Worm (Caenorhabditis elegans) whole organism, dauer: ENCODE results near the gene T09B9.4.

Experiments
- unc-62 ChIP-seq: sonication (generic microtip); optimal IDR thresholded peaks from 2 replicates; lab custom pipeline; 2017; ENCODE audit warnings: missing biosample characterization, missing genetic modification reagents, missing genetic modification characterization

T09B9.4 gene

DNA sequence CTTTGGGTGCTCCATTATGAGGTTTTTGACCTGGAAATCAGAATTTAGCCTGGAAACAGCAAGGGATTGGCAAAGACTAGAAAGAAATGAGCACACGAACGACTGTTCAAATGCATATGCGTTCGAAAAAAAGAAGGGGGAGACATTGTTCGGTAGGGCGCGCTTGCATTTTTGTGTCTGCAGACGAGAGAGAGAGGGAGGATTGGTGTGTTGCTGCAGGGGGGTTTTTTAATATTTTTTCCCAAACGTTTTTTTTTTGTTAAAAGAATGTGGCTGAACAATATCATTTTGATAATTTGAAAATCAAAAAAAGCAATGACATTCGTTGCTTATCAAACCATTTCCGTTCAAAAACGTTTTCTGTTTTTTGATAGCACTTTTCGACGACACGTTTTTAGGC is at the start of gene T09B9.4:
Gene T09B9.4 (minus strand): TSS at position 30 of the 400 bp plus-strand sequence.
- TF ChIP-seq unc-62 (GFP tag; lab: Kevin White, UChicago), result no peak

DNA sequence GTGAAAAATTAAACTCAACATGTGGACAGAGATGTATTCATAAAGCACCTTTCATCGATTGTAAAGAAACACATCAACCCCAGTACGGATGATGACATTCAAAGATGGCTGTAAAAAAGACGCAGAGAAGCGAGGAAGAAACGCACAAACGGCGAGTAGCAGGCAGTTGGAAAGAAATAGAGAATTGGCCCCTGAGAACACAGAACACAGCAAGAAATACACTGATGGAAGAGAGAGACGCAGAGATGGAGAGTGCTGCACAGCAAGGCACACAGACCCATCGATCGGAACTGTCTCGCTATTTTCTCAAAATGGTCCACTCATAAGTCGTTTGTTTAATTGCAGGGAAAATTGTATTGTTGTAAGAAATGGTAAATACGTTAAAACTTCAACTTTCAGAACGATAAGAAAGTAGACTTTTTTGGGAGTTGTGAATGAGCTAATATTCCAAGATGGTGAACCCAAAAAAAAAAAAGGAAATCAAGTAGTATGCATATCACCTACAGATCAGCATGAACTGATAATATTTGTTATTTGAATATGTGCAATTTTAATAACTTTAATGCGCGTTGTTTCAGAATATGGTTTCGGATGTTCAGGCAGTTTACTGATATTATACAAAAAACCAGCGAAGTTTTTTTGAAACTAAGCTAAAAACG is 48.6 kb upstream of the T09B9.4 start:
- TF ChIP-seq unc-62 (GFP tag; lab: Kevin White, UChicago), result no peak

DNA sequence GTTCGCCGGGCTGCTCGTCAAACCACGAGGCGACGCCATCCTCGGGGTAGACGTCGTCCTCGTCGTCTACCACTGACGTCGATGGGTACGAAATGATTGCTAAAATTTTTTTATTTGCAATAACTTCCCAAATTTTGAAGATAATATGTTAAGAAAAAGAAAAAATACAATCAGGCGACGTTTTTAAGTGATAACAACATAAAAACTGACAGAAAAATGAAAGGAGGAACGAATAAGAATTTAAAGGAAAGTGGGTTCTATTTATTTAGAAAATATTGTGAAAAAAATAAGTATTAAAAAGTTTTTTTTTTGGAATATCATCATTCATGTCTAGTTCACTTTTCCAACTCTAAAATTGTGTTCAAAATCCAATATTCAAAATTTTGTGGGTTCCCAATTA is 48.0 kb upstream of the T09B9.4 start, which contains the start of gene dpy-22:
Gene dpy-22 (minus strand): TSS at position 101 of the 400 bp plus-strand sequence.
- TF ChIP-seq unc-62 (GFP tag; lab: Kevin White, UChicago), result no peak

DNA sequence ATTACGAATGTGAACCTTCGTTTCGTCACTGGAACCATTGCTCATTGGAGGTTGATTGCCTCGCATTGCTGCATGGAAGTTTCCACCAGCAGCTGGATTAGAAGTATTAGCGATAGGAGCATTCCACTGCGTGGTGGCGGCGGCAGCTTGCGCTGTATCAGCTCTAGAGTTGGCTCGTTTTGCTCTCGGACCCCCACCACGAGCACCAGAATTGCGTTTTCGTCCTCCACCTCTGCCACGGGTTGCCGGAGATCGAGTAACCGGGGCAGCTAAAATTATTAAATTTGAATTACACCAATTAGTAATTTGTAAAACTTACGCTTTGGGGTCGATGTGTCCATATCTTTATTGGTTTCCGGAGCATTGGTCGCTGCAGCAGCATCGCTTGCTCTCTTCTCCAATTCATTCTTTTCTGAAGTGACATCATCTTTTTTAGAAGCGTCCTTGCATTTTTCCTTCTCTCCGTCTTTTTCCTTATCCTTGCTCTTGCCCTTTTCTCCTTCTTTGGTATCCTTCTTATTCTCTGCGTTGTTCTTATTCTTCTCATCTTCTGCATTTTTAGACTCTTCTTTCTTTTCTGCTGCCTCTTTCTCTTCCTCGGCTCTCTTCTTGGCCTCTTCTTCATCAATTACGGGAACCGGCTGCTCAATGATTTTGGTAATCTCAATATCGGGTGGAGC is 40.1 kb upstream of the T09B9.4 start:
- TF ChIP-seq unc-62 (GFP tag; lab: Kevin White, UChicago), result no peak

DNA sequence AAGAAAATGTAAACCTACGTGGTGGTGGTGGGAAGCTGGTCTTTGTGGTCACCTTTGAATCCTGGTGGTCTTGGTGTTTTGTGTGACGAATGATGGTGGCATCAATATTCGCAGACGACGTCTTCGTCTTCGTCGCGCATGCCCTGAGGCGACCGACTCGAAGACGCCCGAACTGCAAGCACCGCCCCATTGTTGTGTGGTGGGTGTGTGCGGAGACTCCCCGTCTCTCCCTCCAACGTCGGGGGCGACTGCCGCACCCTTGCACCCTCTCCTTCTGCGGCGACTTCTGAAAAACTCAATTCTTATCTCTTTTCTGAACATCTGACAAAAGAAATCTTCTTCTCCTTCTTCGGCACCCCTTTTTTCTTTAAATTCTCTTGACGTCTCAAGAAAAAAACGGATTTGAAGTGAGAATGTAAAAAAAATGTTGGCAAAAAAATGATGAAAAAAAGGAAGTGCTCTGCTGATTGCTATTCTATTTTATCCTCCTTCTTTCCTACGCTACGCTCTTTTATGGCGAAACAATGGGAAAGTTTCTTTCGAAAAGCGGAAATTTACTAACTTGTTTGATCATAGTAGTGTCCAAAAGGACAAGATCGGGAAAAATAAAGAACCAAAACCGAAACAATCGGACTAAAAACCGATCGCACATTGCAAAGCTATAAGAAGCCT is 33.4 kb upstream of the T09B9.4 start, which contains the start of gene lgc-47:
Gene lgc-47 (minus strand): TSS at position 286 of the 672 bp plus-strand sequence.
- TF ChIP-seq unc-62 (GFP tag; lab: Kevin White, UChicago), result no peak

DNA sequence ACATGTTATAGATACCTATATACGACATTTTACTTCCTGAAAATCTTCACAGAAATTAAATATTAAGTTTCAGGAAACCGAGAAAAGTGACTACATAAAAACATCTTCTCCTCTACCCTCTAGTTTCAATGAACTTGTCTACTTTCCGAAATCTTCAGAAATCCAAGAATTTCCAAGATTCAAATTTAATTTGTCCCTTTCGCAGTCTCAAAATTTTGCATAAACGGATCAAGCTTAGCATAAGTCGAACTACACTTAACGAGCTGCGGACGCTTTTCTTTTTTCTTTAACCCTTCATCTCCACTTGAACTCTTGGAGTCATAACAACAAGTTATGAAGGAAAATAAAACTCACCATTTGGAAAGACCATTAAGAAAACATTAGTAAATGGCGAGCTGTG is 31.3 kb upstream of the T09B9.4 start:
- no peak for TF ChIP-seq unc-62 (GFP tag; lab: Kevin White, UChicago)

DNA sequence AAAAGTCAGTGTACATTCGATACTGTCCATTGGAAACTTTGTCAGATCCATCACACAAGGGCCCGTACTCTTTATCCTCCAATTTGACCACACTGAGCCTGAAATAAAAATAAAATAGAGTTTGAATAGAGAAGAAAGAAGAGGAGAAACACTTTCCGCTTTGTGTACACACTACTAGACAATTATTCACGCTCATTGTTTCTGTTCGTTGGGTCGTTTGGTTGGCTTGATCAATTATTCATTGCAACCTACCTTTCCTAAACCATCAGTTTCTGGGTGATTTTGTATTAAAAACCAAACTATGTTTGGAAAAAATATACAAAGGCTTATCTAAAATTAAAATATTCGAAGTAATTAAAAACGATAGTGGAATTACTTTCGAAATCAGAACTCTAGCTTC is 30.6 kb upstream of the T09B9.4 start:
- TF ChIP-seq unc-62 (GFP tag; lab: Kevin White, UChicago), result no peak

DNA sequence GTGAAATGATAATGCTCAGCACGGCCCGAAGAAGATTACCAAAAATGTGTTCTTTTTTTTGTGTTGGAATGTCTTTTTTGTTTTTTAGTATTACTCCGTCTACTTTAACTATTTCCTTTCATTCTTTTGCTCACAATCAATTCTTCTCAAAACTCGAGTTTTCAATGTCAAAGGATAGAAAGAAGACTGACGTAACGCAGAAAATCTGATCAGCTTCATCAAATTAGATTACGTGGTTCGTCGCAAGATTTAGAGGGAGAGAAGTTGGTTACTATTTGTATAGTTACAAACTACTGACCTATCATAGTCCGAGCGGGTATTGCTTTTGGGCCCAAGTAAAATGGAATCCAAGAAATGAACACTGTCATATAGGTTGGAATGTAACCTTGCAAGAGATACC is 29.5 kb upstream of the T09B9.4 start:
- TF ChIP-seq unc-62 (GFP tag; lab: Kevin White, UChicago), result no peak

DNA sequence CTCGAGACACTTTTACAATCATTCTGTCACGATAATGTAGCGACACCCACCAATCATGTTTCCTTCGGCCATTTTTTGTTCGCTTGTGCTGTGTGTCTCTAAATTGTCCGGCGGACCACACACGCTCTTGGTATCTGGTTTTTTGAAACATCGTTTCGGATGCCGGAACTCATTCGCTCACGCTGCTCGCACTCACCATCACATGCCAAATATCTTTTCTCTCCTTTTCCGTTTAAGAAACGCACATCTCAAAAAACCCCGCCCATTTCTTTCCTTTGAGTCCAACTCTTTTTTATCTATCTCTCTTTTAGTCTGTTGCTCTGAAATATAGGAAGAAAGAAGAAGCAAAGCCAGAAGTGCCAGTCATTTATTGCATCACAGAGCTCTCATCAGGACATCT is 24.4 kb upstream of the T09B9.4 start, which contains the start of gene F36G3.3:
Gene F36G3.3 (plus strand): TSS at position 306 of the 400 bp plus-strand sequence.
- no peak for TF ChIP-seq unc-62 (GFP tag; lab: Kevin White, UChicago)

DNA sequence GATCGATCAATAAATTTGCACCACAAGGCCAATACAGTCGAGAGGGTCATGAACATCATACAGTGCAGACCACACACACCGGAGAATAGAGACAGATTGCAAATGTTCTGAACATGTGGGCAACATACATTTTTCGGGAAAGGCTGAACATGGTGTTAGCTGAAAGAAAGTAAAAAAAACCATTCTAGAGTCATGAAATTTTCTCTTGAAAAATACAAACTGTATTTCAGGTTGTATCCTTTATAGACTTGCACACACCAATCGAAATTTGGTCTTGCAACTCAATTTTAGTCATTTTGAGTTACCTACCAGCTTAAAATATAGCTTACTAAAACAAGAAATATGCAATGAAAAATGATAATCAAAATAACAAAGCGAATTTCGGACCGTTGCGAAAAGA is 21.9 kb upstream of the T09B9.4 start:
- TF ChIP-seq unc-62 (GFP tag; lab: Kevin White, UChicago), result no peak

DNA sequence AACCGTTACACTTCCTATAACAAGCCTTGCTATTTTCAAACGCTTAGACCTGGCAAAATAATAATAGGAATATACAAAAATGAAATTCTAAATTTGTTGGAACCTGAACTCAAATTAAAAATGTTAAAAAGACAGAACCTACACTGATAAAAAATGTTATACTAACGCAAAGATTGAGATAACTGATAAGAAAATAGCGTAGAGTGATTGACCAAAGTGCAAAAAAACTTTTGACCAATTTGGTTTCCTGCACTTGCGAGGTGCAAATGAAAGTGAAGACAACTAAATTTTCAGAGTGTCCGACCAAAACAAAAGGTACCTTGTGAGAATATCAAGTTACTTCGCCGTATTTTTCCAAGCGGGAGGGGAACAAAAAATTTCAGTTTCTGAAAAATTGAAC is 21.4 kb upstream of the T09B9.4 start:
- no peak for TF ChIP-seq unc-62 (GFP tag; lab: Kevin White, UChicago)

DNA sequence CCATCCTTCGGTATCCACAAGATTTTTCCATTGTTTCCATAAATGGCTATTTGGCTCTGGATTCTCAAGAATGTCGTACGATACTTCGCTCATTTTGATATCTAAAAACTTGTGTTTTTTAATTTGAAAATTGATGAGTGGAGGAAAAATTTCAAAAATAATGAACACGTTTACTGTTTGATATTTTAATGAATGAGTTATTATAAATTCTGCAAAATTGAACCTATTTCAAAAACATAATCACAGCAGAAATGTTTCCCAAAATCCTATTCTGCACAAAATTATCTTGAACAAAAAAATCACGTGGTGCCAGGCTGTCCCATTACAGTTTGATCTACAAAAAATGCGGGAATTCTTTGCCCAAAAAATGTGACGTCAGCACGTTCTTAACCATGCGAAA is 20.0 kb upstream of the T09B9.4 start, which contains the start of gene F36G3.2:
Gene F36G3.2 (minus strand): TSS at position 101 of the 400 bp plus-strand sequence.
- no peak for TF ChIP-seq unc-62 (GFP tag; lab: Kevin White, UChicago)

DNA sequence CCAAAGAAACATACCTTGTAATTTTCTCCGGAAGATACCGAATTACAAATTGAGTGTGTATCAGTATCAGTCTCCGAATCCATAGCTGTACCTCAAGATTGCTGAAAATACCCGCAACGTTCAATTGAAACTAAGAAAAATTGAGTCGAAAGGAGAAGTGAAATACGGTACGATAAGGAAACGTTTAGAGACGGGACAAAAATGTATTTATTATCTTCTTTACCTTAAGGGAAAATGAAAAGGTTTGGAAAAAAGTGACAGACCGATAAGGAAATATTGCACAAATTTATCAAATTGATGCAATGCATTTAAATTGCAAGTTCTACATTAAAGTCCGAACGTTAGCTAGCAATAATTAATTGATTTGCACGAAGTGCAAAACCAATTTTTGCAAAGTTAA is 15.0 kb upstream of the T09B9.4 start, which contains the start of gene F36G3.1:
Gene F36G3.1 (minus strand): TSS at position 101 of the 400 bp plus-strand sequence.
- no peak for TF ChIP-seq unc-62 (GFP tag; lab: Kevin White, UChicago)

DNA sequence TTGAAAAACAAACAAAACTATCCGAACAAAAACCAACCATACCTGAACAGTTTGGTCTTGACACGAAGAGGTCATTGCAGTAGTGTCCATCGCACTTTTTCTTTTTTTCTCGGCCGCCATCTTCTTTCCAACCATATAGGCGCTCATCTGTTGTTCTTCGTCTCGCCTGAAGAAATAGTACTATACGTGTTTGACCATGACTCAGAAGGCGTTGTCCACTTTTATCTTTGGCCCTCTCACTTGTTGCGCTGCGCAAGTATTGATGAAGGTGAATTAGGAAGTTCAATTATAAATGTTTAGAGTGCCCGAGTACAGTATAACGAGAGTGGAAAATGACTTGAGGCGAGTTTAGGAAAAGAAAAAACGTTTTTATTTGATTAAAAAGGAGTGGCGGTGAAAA is 11.7 kb upstream of the T09B9.4 start:
- no peak for TF ChIP-seq unc-62 (GFP tag; lab: Kevin White, UChicago)

DNA sequence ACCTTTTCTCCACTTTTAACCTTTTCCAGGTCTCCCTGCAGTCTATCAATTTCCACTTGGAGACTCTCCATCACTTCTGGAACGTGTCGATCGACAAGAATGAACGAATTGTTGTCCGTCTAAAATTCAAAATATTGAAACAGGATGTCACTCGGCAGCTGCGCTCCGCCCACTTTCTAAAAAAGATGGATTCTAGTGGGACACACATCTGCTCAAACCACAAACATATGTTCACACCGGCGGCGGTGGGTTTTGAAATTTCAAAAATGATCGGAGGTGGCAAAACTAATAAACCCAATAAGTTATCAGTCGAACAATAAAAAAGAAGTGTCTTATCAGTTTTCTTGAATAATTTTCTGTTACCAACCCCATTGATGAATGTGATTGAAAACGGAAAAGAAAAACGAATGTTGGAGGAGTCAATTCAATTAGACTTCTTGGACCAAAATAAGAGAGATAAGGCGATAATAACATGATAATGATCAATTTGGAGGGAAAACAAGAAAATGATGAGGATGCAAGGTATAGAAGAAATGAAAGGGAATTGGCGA is 8.3 kb upstream of the T09B9.4 start:
- TF ChIP-seq unc-62 (GFP tag; lab: Kevin White, UChicago), result no peak

DNA sequence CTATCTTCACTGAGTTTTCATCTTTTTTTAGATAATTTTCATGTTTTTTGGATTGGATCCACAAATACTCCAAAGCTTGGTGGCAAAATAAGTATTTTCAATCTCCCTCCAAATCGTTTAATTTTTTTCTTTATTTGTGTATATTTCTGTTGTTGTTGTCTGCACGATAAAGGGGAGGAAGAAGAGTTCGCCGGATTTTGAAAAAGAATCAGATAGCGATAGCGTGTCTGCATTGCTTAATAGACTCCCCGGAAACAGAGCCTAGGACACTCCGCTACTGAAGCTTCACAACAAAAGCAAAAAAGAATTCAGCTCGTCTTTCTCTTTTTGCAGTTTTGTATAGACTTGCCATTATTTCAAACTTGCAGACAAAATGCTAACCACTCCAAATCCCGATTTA is 3.3 kb upstream of the T09B9.4 start, which contains the start of gene T09B9.5:
Gene T09B9.5 (plus strand): TSS at position 301 of the 400 bp plus-strand sequence.
- TF ChIP-seq unc-62 (GFP tag; lab: Kevin White, UChicago), result no peak
